Worm (Caenorhabditis elegans) whole organism, late embryonic: ENCODE data around the gene sdf-9.
A peak's percentile ranks its signal among the peaks of the same experiment; 100 is the strongest.

Source experiments
- F13H6.1 ChIP-seq: sonication (generic microtip); optimal IDR thresholded peaks from 2 replicates; lab custom pipeline; 2016; ENCODE audit warnings: missing genetic modification characterization, missing compliant biosample characterization
- K09A11.1 ChIP-seq: sonication (generic microtip); optimal IDR thresholded peaks from 2 replicates; lab custom pipeline; 2017; ENCODE audit warnings: antibody characterized with exemption, mild to moderate bottlenecking, missing genetic modification characterization, missing compliant biosample characterization; ENCODE audit not compliant: insufficient read depth
- T23F11.4 ChIP-seq: fragments of 200-800 bp; sonication (Bioruptor generic); optimal IDR thresholded peaks from 2 replicates; lab custom pipeline; 2018; ENCODE audit warnings: mild to moderate bottlenecking, missing genetic modification characterization, missing compliant biosample characterization
- ama-1 ChIP-seq: fragments of 150-350 bp; optimal IDR thresholded peaks from 2 replicates; lab custom pipeline; 2014
- ceh-18 ChIP-seq: sonication (generic microtip); optimal IDR thresholded peaks from 2 replicates; lab custom pipeline; 2016; ENCODE audit warnings: missing genetic modification characterization, missing compliant biosample characterization
- ceh-19 ChIP-seq: fragments of 200-800 bp; sonication (Bioruptor generic); optimal IDR thresholded peaks from 2 replicates; lab custom pipeline; 2018; ENCODE audit warnings: mild to moderate bottlenecking, missing genetic modification characterization, missing compliant biosample characterization
- ceh-2 ChIP-seq: sonication (generic microtip); optimal IDR thresholded peaks from 2 replicates; lab custom pipeline; 2016; ENCODE audit warnings: missing genotype, missing genetic modification characterization, missing compliant biosample characterization
- ceh-22 ChIP-seq: sonication (generic microtip); optimal IDR thresholded peaks from 2 replicates; lab custom pipeline; 2017; ENCODE audit warnings: missing biosample characterization, missing genetic modification characterization
- ceh-24 ChIP-seq: sonication (generic microtip); optimal IDR thresholded peaks from 2 replicates; lab custom pipeline; 2016; ENCODE audit warnings: mild to moderate bottlenecking, missing genetic modification characterization, missing compliant biosample characterization
- ceh-31 ChIP-seq: sonication (generic microtip); optimal IDR thresholded peaks from 2 replicates; lab custom pipeline; 2016; ENCODE audit warnings: missing genetic modification characterization, missing compliant biosample characterization
- ceh-34 ChIP-seq: sonication (generic microtip); optimal IDR thresholded peaks from 2 replicates; lab custom pipeline; 2016; ENCODE audit warnings: mild to moderate bottlenecking, missing genetic modification characterization, missing compliant biosample characterization
- ceh-48 ChIP-seq: sonication (generic microtip); optimal IDR thresholded peaks from 2 replicates; lab custom pipeline; 2016; ENCODE audit warnings: missing genetic modification characterization, inconsistent platforms, missing compliant biosample characterization
- che-1 ChIP-seq: sonication (generic microtip); optimal IDR thresholded peaks from 2 replicates; lab custom pipeline; 2016; ENCODE audit warnings: mild to moderate bottlenecking, missing genetic modification characterization, missing compliant biosample characterization
- dmd-4 ChIP-seq: sonication (generic microtip); optimal IDR thresholded peaks from 2 replicates; lab custom pipeline; 2016; ENCODE audit warnings: borderline replicate concordance, missing genetic modification characterization, missing compliant biosample characterization
- dve-1 ChIP-seq: sonication (generic microtip); optimal IDR thresholded peaks from 2 replicates; lab custom pipeline; 2017; ENCODE audit warnings: antibody characterized with exemption, mild to moderate bottlenecking, missing genetic modification characterization, missing compliant biosample characterization
- fkh-10 ChIP-seq: fragments of 150-350 bp; optimal IDR thresholded peaks from 2 replicates; lab custom pipeline; 2014; ENCODE audit warnings: missing biosample characterization, missing genetic modification reagents, missing genetic modification characterization
- hlh-15 ChIP-seq: sonication (generic microtip); optimal IDR thresholded peaks from 2 replicates; lab custom pipeline; 2016; ENCODE audit warnings: missing genetic modification characterization, missing compliant biosample characterization
- hlh-6 ChIP-seq: sonication (generic microtip); optimal IDR thresholded peaks from 2 replicates; lab custom pipeline; 2016; ENCODE audit warnings: missing genotype, missing genetic modification characterization, missing compliant biosample characterization
- lim-6 ChIP-seq: sonication (generic microtip); optimal IDR thresholded peaks from 2 replicates; lab custom pipeline; 2016; ENCODE audit warnings: missing genetic modification characterization, missing compliant biosample characterization
- lin-11 ChIP-seq: fragments of 200-800 bp; sonication (Bioruptor generic); optimal IDR thresholded peaks from 2 replicates; lab custom pipeline; 2018; ENCODE audit warnings: mild to moderate bottlenecking, missing genetic modification characterization, missing compliant biosample characterization
- mec-3 ChIP-seq: sonication (generic microtip); optimal IDR thresholded peaks from 2 replicates; lab custom pipeline; 2016; ENCODE audit warnings: borderline replicate concordance, missing genetic modification characterization, missing compliant biosample characterization
- nfya-1 ChIP-seq: sonication (generic microtip); optimal IDR thresholded peaks from 2 replicates; lab custom pipeline; 2017; ENCODE audit warnings: missing genetic modification characterization, mild to moderate bottlenecking, missing compliant biosample characterization, antibody characterized with exemption, moderate library complexity
- nhr-11 ChIP-seq: fragments of 150-350 bp; optimal IDR thresholded peaks from 2 replicates; lab custom pipeline; 2014; ENCODE audit warnings: missing biosample characterization, missing genetic modification characterization
- npax-4 ChIP-seq: sonication (generic microtip); optimal IDR thresholded peaks from 2 replicates; lab custom pipeline; 2016; ENCODE audit warnings: missing genetic modification characterization, missing compliant biosample characterization
- odd-2 ChIP-seq: sonication (generic microtip); optimal IDR thresholded peaks from 2 replicates; lab custom pipeline; 2017; ENCODE audit warnings: antibody characterized with exemption, mild to moderate bottlenecking, missing genetic modification characterization, missing compliant biosample characterization
- pag-3 ChIP-seq: sonication (generic microtip); optimal IDR thresholded peaks from 2 replicates; lab custom pipeline; 2016; ENCODE audit warnings: missing compliant biosample characterization, missing genetic modification characterization, borderline replicate concordance
- pax-1 ChIP-seq: fragments of 150-350 bp; optimal IDR thresholded peaks from 2 replicates; lab custom pipeline; 2014; ENCODE audit warnings: missing biosample characterization, missing genetic modification characterization
- pha-2 ChIP-seq: sonication (generic microtip); optimal IDR thresholded peaks from 2 replicates; lab custom pipeline; 2017; ENCODE audit warnings: mild to moderate bottlenecking, missing genetic modification characterization, missing compliant biosample characterization
- pros-1 ChIP-seq: fragments of 150-350 bp; optimal IDR thresholded peaks from 2 replicates; lab custom pipeline; 2014; ENCODE audit warnings: missing biosample characterization, missing genetic modification reagents, missing genetic modification characterization
- ref-2 ChIP-seq: sonication (generic microtip); optimal IDR thresholded peaks from 2 replicates; lab custom pipeline; 2016; ENCODE audit warnings: missing genetic modification characterization, missing compliant biosample characterization
- sdc-2 ChIP-seq: sonication (generic microtip); optimal IDR thresholded peaks from 2 replicates; lab custom pipeline; 2016; ENCODE audit warnings: missing genotype, missing genetic modification characterization, missing compliant biosample characterization
- sox-2 ChIP-seq: fragments of 200-800 bp; sonication (Bioruptor generic); IDR thresholded peaks from 2 replicates; pipeline ENCODE4 v1.3.6; 2022; ENCODE audit warnings: missing genetic modification reagents, missing genetic modification characterization, missing compliant biosample characterization
- tbx-2 ChIP-seq: sonication (generic microtip); optimal IDR thresholded peaks from 2 replicates; lab custom pipeline; 2016; ENCODE audit warnings: missing genetic modification characterization, missing compliant biosample characterization
- unc-42 ChIP-seq: sonication (generic microtip); optimal IDR thresholded peaks from 2 replicates; lab custom pipeline; 2016; ENCODE audit warnings: missing genotype, missing genetic modification characterization, missing compliant biosample characterization
- unc-55 ChIP-seq: sonication (generic microtip); optimal IDR thresholded peaks from 2 replicates; lab custom pipeline; 2017; ENCODE audit warnings: missing biosample characterization, missing genetic modification reagents, missing genetic modification characterization
- unc-86 ChIP-seq: sonication (generic microtip); optimal IDR thresholded peaks from 2 replicates; lab custom pipeline; 2016; ENCODE audit warnings: missing genetic modification characterization, missing compliant biosample characterization

sdf-9 gene

DNA sequence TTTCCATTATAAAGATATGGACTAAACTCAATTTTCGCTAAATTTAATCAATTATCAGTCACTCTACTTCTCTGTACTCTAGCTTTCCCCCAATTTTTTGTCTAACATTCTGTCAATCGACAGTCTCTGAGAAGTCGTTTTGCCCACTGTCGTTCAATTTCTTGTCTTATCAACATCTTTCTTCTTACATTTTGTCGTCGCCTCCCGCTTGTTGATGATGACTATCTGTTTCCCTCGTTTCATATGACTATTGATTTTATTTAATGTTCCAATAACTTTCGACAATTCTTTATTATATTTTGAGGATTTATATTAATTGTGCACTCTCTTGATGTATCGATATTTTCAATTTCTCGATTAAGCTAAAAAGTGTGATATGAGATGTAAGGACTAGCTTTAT, 19.1 kb upstream of the sdf-9 start:
- no peak for TF ChIP-seq sdc-2 (tag; lab: Kevin White, UChicago)
- no peak for TF ChIP-seq lim-6 (tag; lab: Kevin White, UChicago)
- no peak for TF ChIP-seq pros-1 (tag; lab: Kevin White, UChicago)
- TF ChIP-seq ceh-34: no peak
- TF ChIP-seq lin-11 (tag; lab: Kevin White, UChicago): no peak
- no peak for TF ChIP-seq pha-2 (tag; lab: Kevin White, UChicago)
- no peak for TF ChIP-seq ceh-24 (tag; lab: Kevin White, UChicago)
- no peak for TF ChIP-seq ceh-48 (tag; lab: Kevin White, UChicago)
- no peak for TF ChIP-seq ama-1
- TF ChIP-seq unc-86 (tag; lab: Kevin White, UChicago): no peak
- no peak for TF ChIP-seq ceh-31 (tag; lab: Kevin White, UChicago)
- TF ChIP-seq odd-2 (tag; lab: Kevin White, UChicago): no peak
- no peak for TF ChIP-seq ceh-2
- no peak for TF ChIP-seq ceh-22 (tag; lab: Kevin White, UChicago)
- TF ChIP-seq pax-1 (tag; lab: Kevin White, UChicago): no peak
- TF ChIP-seq fkh-10 (GFP tag; lab: Kevin White, UChicago): no peak

ce11 chrV:20779707-20780346, 18.2 kb upstream of the sdf-9 start:
- TF ChIP-seq unc-55 (GFP tag; lab: Kevin White, UChicago): peak; percentile 70
- TF ChIP-seq fkh-10 (GFP tag; lab: Kevin White, UChicago): no peak
- TF ChIP-seq, all 69 proteins: peak for 1

- no peak for TF ChIP-seq nhr-11 (tag; lab: Kevin White, UChicago)
- TF ChIP-seq dmd-4: no peak
- TF ChIP-seq ceh-22 (tag; lab: Kevin White, UChicago): no peak
- no peak for TF ChIP-seq unc-86 (tag; lab: Kevin White, UChicago)
- TF ChIP-seq pros-1 (tag; lab: Kevin White, UChicago): no peak
- TF ChIP-seq dve-1 (tag; lab: Kevin White, UChicago): no peak
- no peak for TF ChIP-seq ceh-24 (tag; lab: Kevin White, UChicago)
- TF ChIP-seq nfya-1 (tag; lab: Kevin White, UChicago): no peak
- TF ChIP-seq T23F11.4 (GFP tag; lab: Kevin White, UChicago): no peak
- no peak for TF ChIP-seq pag-3 (tag; lab: Kevin White, UChicago)
- no peak for TF ChIP-seq hlh-6
- no peak for TF ChIP-seq F13H6.1 (tag; lab: Kevin White, UChicago)
These were observed 17.6 kb upstream of the sdf-9 start, which contains the start of gene hif-1 for ce11 chrV:20780400-20780799. hif-1 (plus strand) TSS chrV:20780407.

- TF ChIP-seq pax-1 (tag; lab: Kevin White, UChicago) (no peak), hlh-15 (no peak), mec-3 (tag; lab: Kevin White, UChicago) (no peak), che-1 (tag; lab: Kevin White, UChicago) (no peak), ceh-19 (GFP tag; lab: Kevin White, UChicago) (no peak), npax-4 (tag; lab: Kevin White, UChicago) (no peak), sox-2 (GFP tag; lab: Robert Waterston, UW) (no peak), ref-2 (tag; lab: Kevin White, UChicago) (no peak)
These were observed 16.6 kb upstream of the sdf-9 start for ce11 chrV:20781346-20781952.

DNA sequence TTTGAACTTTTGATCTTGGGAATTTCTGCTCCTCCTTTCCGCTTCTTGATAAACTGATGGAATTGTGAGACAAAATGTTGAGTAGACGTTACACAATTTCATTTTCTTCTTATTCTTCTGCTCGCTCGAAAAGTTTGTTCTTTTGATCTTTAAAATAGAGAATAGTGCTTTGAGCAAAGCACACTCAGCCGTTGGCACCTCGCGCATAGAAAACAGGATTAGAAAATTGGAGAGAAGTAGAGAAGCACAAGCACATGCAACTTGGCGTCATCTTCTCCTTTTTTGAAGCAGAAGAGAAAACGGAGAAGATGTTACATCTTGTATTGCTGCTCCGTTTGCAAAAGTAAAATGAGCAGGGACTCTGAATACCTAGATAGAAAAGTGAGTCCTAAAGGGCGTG, 15.8 kb upstream of the sdf-9 start:
- TF ChIP-seq unc-42 (tag; lab: Kevin White, UChicago) (peak; percentile 99), ceh-18 (tag; lab: Kevin White, UChicago) (peak; percentile 20), nfya-1 (tag; lab: Kevin White, UChicago) (peak; percentile 48), ceh-24 (tag; lab: Kevin White, UChicago) (no peak), tbx-2 (tag; lab: Kevin White, UChicago) (peak; percentile 2), che-1 (tag; lab: Kevin White, UChicago) (no peak), K09A11.1 (tag; lab: Kevin White, UChicago) (peak; percentile 21), ceh-31 (tag; lab: Kevin White, UChicago) (peak; percentile 53)
